Fruit fly (Drosophila melanogaster): ENCODE measurements around the gene Poxm.
A peak's percentile ranks its signal among the peaks of the same experiment; 100 is the strongest.

Gene Poxm

DNA sequence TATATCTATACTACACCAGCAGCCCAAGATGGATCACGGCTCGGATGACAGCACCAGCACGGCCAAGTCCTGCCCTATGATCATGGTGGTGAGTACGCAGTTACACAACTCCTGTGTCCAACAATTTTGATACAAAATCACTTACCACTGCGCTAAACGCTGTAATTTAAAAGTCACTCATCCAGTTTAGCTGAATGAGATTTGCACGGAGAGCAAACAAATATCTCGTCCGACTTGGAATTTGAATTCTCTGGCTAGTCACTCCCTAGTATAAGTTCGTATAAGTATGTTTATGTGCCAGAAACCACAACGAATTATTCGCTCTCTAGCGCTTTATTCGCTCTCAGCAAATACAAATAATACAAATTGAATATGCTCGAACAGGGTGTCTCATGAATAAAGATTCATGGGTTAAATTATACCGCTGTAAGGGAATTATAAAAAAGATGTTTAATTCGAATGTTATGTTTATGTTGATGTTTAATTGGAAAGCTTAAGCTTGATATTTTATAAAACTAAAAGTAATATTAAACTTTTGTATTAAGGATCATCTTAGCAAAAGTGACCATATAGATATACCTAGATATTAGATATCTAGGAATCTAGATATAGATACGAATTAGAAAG lies 15.8 kb downstream of the Poxm start (continued):
- no peak for TF ChIP-seq CG4360 (GFP tag; IDR thresholded peaks at IDR 0.05)
- no peak for TF ChIP-seq hkb (optimal IDR thresholded peaks at IDR 0.05)
- TF ChIP-seq hkb (GFP tag; IDR thresholded peaks at IDR 0.05) = peak; percentile 15; the same call in 1 of the 2 replicates
- no peak for TF ChIP-seq CG13424 (tag; optimal IDR thresholded peaks at IDR 0.05)
- peak; percentile 61 for TF ChIP-seq CG2120 (GFP tag; optimal IDR thresholded peaks at IDR 0.05)
- no peak for TF ChIP-seq slou (GFP tag; optimal IDR thresholded peaks at IDR 0.05)
- TF ChIP-seq Med (GFP tag) = peak; percentile 79
- no peak for TF ChIP-seq fd102C (GFP tag; optimal IDR thresholded peaks at IDR 0.05)
- TF ChIP-seq Lim3 (GFP tag; IDR thresholded peaks at IDR 0.05) = no peak
- no peak for TF ChIP-seq wdn (GFP tag; IDR thresholded peaks at IDR 0.05)
- peak; percentile 72 for TF ChIP-seq sens (GFP tag)
- no peak for TF ChIP-seq CG3847 (GFP tag; IDR thresholded peaks at IDR 0.05)
- peak; percentile 48; the same call in 1 of the 2 replicates for TF ChIP-seq CG32532 (GFP tag; IDR thresholded peaks at IDR 0.05)
- TF ChIP-seq NfI (GFP tag; optimal IDR thresholded peaks at IDR 0.05) = no peak
- TF ChIP-seq ap (GFP tag; IDR thresholded peaks at IDR 0.05) = no peak
- no peak for TF ChIP-seq Atf6 (GFP tag; IDR thresholded peaks at IDR 0.05)
- TF ChIP-seq CG33213 (GFP tag; optimal IDR thresholded peaks at IDR 0.05) = no peak
- TF ChIP-seq Hand (GFP tag; optimal IDR thresholded peaks at IDR 0.05) = peak; percentile 1
- no peak for TF ChIP-seq Dip3 (GFP tag; optimal IDR thresholded peaks at IDR 0.05)
- no peak for TF ChIP-seq CG10462 (GFP tag; optimal IDR thresholded peaks at IDR 0.05)

DNA sequence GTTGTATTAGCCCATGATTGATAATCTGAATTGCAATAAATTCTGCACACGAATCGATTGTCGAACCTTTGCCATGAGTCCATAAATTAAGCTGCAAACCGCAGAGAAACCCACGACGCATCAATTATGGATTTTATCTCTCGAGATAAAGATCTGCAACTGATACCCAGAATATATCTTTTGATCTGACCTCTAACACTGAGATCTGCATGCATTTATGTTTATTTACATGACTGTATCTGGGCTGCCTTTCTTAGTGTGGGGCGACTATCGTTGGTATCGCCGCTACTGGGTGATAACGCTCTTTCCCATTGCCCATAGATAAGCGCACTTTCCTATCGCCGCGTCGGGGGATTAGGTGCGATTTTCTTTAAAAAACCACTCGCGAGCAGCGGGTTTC lies 16.4 kb downstream of the Poxm start, which contains the start of gene Ctr1B:
Gene Ctr1B, plus strand, starts transcription at position 398 of the 400 bp plus-strand sequence.
- TF ChIP-seq CG7987 (GFP tag; optimal IDR thresholded peaks at IDR 0.05) (no peak), CG18764 (GFP tag; optimal IDR thresholded peaks at IDR 0.05) (no peak), CG1024 (GFP tag; IDR thresholded peaks at IDR 0.05) (no peak), sna (GFP tag; IDR thresholded peaks at IDR 0.05; ENCODE audit: partially characterized antibody) (0 out of 2 replicates have a peak, but pooled peaks have one; percentile 15), Poxn (GFP tag; IDR thresholded peaks at IDR 0.05) (no peak), Dad (GFP tag; optimal IDR thresholded peaks at IDR 0.05) (no peak), CkIIα-i1 (GFP tag; IDR thresholded peaks at IDR 0.05) (no peak), kni (GFP tag; optimal IDR thresholded peaks at IDR 0.05) (no peak), CG18476 (GFP tag; optimal IDR thresholded peaks at IDR 0.05) (no peak), sug (tag; optimal IDR thresholded peaks at IDR 0.05) (peak; percentile 81), dysf (GFP tag; IDR thresholded peaks at IDR 0.05) (no peak), CG15514 (GFP tag; optimal IDR thresholded peaks at IDR 0.05) (no peak), Sox100B (GFP tag; optimal IDR thresholded peaks at IDR 0.05) (no peak), nerfin-2 (GFP tag; IDR thresholded peaks at IDR 0.05; ENCODE audit: partially characterized antibody) (no peak), CG18011 (GFP tag; optimal IDR thresholded peaks at IDR 0.05) (no peak), nerfin-1 (tag; optimal IDR thresholded peaks at IDR 0.05) (no peak), CG9215 (GFP tag; IDR thresholded peaks at IDR 0.05) (no peak), br (optimal IDR thresholded peaks at IDR 0.05) (no peak), tll (GFP tag; optimal IDR thresholded peaks at IDR 0.05) (no peak), hbn (GFP tag; IDR thresholded peaks at IDR 0.05; ENCODE audit: partially characterized antibody) (no peak), lmd (GFP tag; IDR thresholded peaks at IDR 0.05) (no peak), nom (GFP tag; optimal IDR thresholded peaks at IDR 0.05) (no peak), CG6175 (GFP tag; IDR thresholded peaks at IDR 0.05) (no peak), grau (tag; optimal IDR thresholded peaks at IDR 0.05) (no peak), CG15479 (GFP tag; optimal IDR thresholded peaks at IDR 0.05) (peak; percentile 46), fd102C (GFP tag; optimal IDR thresholded peaks at IDR 0.05) (no peak), HmgD (GFP tag; optimal IDR thresholded peaks at IDR 0.05) (no peak), CG10274 (GFP tag; optimal IDR thresholded peaks at IDR 0.05) (no peak), Hmr (GFP tag; optimal IDR thresholded peaks at IDR 0.05) (no peak), CG11085 (GFP tag; IDR thresholded peaks at IDR 0.05) (no peak), Six4 (GFP tag; optimal IDR thresholded peaks at IDR 0.05) (no peak), tap (tag; optimal IDR thresholded peaks at IDR 0.05) (no peak)
